Worm (Caenorhabditis elegans) whole organism, L3 larva: ENCODE results near the gene C35A5.4.

Experiments used
- ama-1 ChIP-seq: fragments of 150-350 bp; optimal IDR thresholded peaks from 2 replicates; lab custom pipeline; 2018
- egl-5 ChIP-seq: fragments of 150-350 bp; optimal IDR thresholded peaks from 2 replicates; lab custom pipeline; 2017; ENCODE audit warnings: missing biosample characterization, missing genetic modification reagents, missing genetic modification characterization, inconsistent platforms
- unc-62 ChIP-seq: fragments of 150-350 bp; sonication (generic microtip); optimal IDR thresholded peaks from 4 replicates; lab custom pipeline; 2014; ENCODE audit warnings: missing biosample characterization, missing genetic modification reagents, missing genetic modification characterization
- ztf-4 ChIP-seq: fragments of 150-350 bp; optimal IDR thresholded peaks from 2 replicates; lab custom pipeline; 2014; ENCODE audit warnings: missing biosample characterization, missing genetic modification characterization

ce11 chrV:10465478-10465877 lies 31.4 kb upstream of the C35A5.4 start:
- TF ChIP-seq egl-5 (tag; lab: Kevin White, UChicago) (no peak), ama-1 (no peak), unc-62 (GFP tag; lab: Kevin White, UChicago) (no peak), ztf-4 (tag; lab: Kevin White, UChicago) (no peak)
